Worm (Caenorhabditis elegans) whole organism, L4 larva: ENCODE data around the gene H10D18.5.

Source experiments
- D1046.2 ChIP-seq: fragments of 200-800 bp; sonication (Bioruptor generic); IDR thresholded peaks from 2 replicates; pipeline ENCODE4 v1.3.6; 2022; ENCODE audit warnings: missing genetic modification characterization, missing compliant biosample characterization
- F26F4.8 ChIP-seq: fragments of 200-800 bp; sonication (Bioruptor generic); conservative IDR thresholded peaks from 2 replicates; pipeline ENCODE4 v1.3.6; 2022; ENCODE audit warnings: missing genetic modification characterization, missing compliant biosample characterization
- F37D6.2 ChIP-seq: sonication (generic microtip); optimal IDR thresholded peaks from 2 replicates; lab custom pipeline; 2016; ENCODE audit warnings: mild to moderate bottlenecking, missing genetic modification characterization, missing compliant biosample characterization
- F49E8.2 ChIP-seq: sonication (generic microtip); optimal IDR thresholded peaks from 2 replicates; lab custom pipeline; 2016; ENCODE audit warnings: missing compliant biosample characterization, mild to moderate bottlenecking, missing genetic modification characterization, borderline replicate concordance
- T20F7.1 ChIP-seq: fragments of 200-800 bp; sonication (Bioruptor generic); optimal IDR thresholded peaks from 2 replicates; lab custom pipeline; 2018; ENCODE audit warnings: mild to moderate bottlenecking, missing genetic modification characterization, missing compliant biosample characterization
- Y75B8A.6 ChIP-seq: fragments of 200-800 bp; sonication (Bioruptor generic); IDR thresholded peaks from 2 replicates; pipeline ENCODE4 v1.3.6; 2022; ENCODE audit warnings: missing genetic modification reagents, missing genetic modification characterization, missing compliant biosample characterization
- ZK337.2 ChIP-seq: fragments of 200-800 bp; sonication (Bioruptor generic); IDR thresholded peaks from 2 replicates; pipeline ENCODE4 v1.3.6; 2022; ENCODE audit warnings: missing genetic modification reagents, missing genetic modification characterization, missing compliant biosample characterization
- ZK546.5 ChIP-seq, 2 experiments: sonication (generic microtip); optimal IDR thresholded peaks; 2 replicates each; lab custom pipeline; 2017; ENCODE audit warnings: missing biosample characterization in 2 of 2, missing genetic modification characterization in 2 of 2
- aha-1 ChIP-seq: fragments of 150-350 bp; peaks from one replicate; lab custom pipeline; 2014; ENCODE audit warnings: missing biosample characterization, missing genetic modification characterization
- ama-1 ChIP-seq: fragments of 150-350 bp; optimal IDR thresholded peaks from 2 replicates; lab custom pipeline; 2014; ENCODE audit warnings: inconsistent platforms, mixed read lengths
- ceh-32 ChIP-seq: sonication (generic microtip); optimal IDR thresholded peaks from 2 replicates; lab custom pipeline; 2016; ENCODE audit warnings: mild to moderate bottlenecking, missing genetic modification characterization, missing compliant biosample characterization; ENCODE audit not compliant: poor library complexity
- cey-2 ChIP-seq: sonication (generic microtip); optimal IDR thresholded peaks from 3 replicates; lab custom pipeline; 2017; ENCODE audit warnings: missing genetic modification characterization, mild to moderate bottlenecking, missing compliant biosample characterization, antibody characterized with exemption, borderline replicate concordance; ENCODE audit not compliant: insufficient read depth
- daf-16 ChIP-seq, 3 experiments: sonication (generic microtip); optimal IDR thresholded peaks; 2 replicates each; lab custom pipeline; 2016 to 2017; ENCODE audit warnings: missing genetic modification characterization in 3 of 3, missing genetic modification reagents in 3 of 3, mild to moderate bottlenecking in 2 of 3, missing compliant biosample characterization in 2 of 3, missing biosample characterization in 1 of 3, moderate library complexity in 1 of 3
- dmd-6 ChIP-seq: fragments of 200-800 bp; sonication (Bioruptor generic); IDR thresholded peaks from 2 replicates; pipeline ENCODE4 v1.3.6; 2022; ENCODE audit warnings: missing genetic modification reagents, missing genetic modification characterization, missing compliant biosample characterization
- dmd-8 ChIP-seq: fragments of 200-800 bp; sonication (Bioruptor generic); IDR thresholded peaks from 2 replicates; pipeline ENCODE4 v1.3.6; 2022; ENCODE audit warnings: missing genetic modification characterization, missing compliant biosample characterization
- dve-1 ChIP-seq: sonication (generic microtip); optimal IDR thresholded peaks from 2 replicates; lab custom pipeline; 2017; ENCODE audit warnings: antibody characterized with exemption, mild to moderate bottlenecking, missing genetic modification characterization, missing compliant biosample characterization; ENCODE audit not compliant: insufficient read depth
- egl-27 ChIP-seq: sonication (generic microtip); optimal IDR thresholded peaks from 3 replicates; lab custom pipeline; 2017; ENCODE audit warnings: missing biosample characterization, missing genetic modification reagents, missing genetic modification characterization
- gei-8 ChIP-seq: fragments of 200-800 bp; sonication (Bioruptor generic); optimal IDR thresholded peaks from 2 replicates; lab custom pipeline; 2018; ENCODE audit warnings: mild to moderate bottlenecking, missing genetic modification characterization, missing compliant biosample characterization
- hif-1 ChIP-seq, 2 experiments: sonication (generic microtip); optimal IDR thresholded peaks; 2 replicates each; lab custom pipeline; 2016 to 2017; ENCODE audit warnings: missing compliant biosample characterization in 2 of 2, missing genetic modification characterization in 2 of 2, missing genetic modification reagents in 2 of 2, missing genotype in 2 of 2, mild to moderate bottlenecking in 1 of 2
- hlh-11 ChIP-seq: fragments of 200-800 bp; sonication (Bioruptor generic); optimal IDR thresholded peaks from 2 replicates; lab custom pipeline; 2018; ENCODE audit warnings: mild to moderate bottlenecking, missing genetic modification characterization, missing compliant biosample characterization
- hlh-30 ChIP-seq: sonication (generic microtip); optimal IDR thresholded peaks from 2 replicates; lab custom pipeline; 2017; ENCODE audit warnings: antibody characterized with exemption, mild to moderate bottlenecking, missing genetic modification characterization, missing compliant biosample characterization; ENCODE audit not compliant: insufficient read depth
- lin-1 ChIP-seq: fragments of 200-800 bp; sonication (Bioruptor generic); IDR thresholded peaks from 2 replicates; pipeline ENCODE4 v1.3.6; 2022; ENCODE audit warnings: missing genetic modification reagents, missing genetic modification characterization, missing compliant biosample characterization
- lir-3 ChIP-seq: sonication (generic microtip); optimal IDR thresholded peaks from 2 replicates; lab custom pipeline; 2016; ENCODE audit warnings: mild to moderate bottlenecking, missing genetic modification characterization, missing compliant biosample characterization
- mdl-1 ChIP-seq, 2 experiments: fragments of 150-350 bp in 1 of 2; sonication (generic microtip) in 1 of 2; optimal IDR thresholded peaks; 2 replicates each; lab custom pipeline; 2014 to 2017; ENCODE audit warnings: missing biosample characterization in 2 of 2, missing genetic modification characterization in 2 of 2
- mdt-29 ChIP-seq: fragments of 200-800 bp; sonication (Bioruptor generic); IDR thresholded peaks from 2 replicates; pipeline ENCODE4 v1.3.6; 2022; ENCODE audit warnings: missing genetic modification reagents, missing genetic modification characterization, missing compliant biosample characterization
- mep-1 ChIP-seq: fragments of 150-350 bp; sonication (generic microtip); optimal IDR thresholded peaks from 3 replicates; lab custom pipeline; 2014; ENCODE audit warnings: missing biosample characterization, missing genetic modification characterization
- mxl-2 ChIP-seq: fragments of 200-800 bp; sonication (Bioruptor generic); conservative IDR thresholded peaks from 2 replicates; pipeline ENCODE4 v1.3.6; 2022; ENCODE audit warnings: missing genetic modification reagents, missing genetic modification characterization, missing compliant biosample characterization
- mxl-3 ChIP-seq: fragments of 200-800 bp; sonication (Bioruptor generic); optimal IDR thresholded peaks from 2 replicates; lab custom pipeline; 2018; ENCODE audit warnings: mild to moderate bottlenecking, missing genetic modification characterization, missing compliant biosample characterization
- nhr-102 ChIP-seq: sonication (generic microtip); optimal IDR thresholded peaks from 2 replicates; lab custom pipeline; 2016; ENCODE audit warnings: mild to moderate bottlenecking, missing genetic modification characterization, moderate library complexity, missing compliant biosample characterization
- nhr-11 ChIP-seq: fragments of 150-350 bp; optimal IDR thresholded peaks from 2 replicates; lab custom pipeline; 2014; ENCODE audit warnings: missing biosample characterization, missing genetic modification characterization
- nhr-28 ChIP-seq: fragments of 150-350 bp; optimal IDR thresholded peaks from 2 replicates; lab custom pipeline; 2014; ENCODE audit warnings: missing biosample characterization, missing genetic modification characterization
- nhr-6 ChIP-seq: fragments of 150-350 bp; optimal IDR thresholded peaks from 2 replicates; lab custom pipeline; 2014; ENCODE audit warnings: missing biosample characterization, missing genetic modification characterization
- nhr-77 ChIP-seq: fragments of 150-350 bp; optimal IDR thresholded peaks from 2 replicates; lab custom pipeline; 2014; ENCODE audit warnings: missing biosample characterization, missing genetic modification characterization
- pha-4 ChIP-seq, 2 experiments: fragments of 150-350 bp in 1 of 2; fragments of 200-800 bp in 1 of 2; sonication (Bioruptor generic) in 1 of 2; IDR thresholded peaks in 1 of 2; optimal IDR thresholded peaks in 1 of 2; 2 replicates each; pipeline versions ENCODE4 v1.3.6 to Lab custom; 2014 to 2022; ENCODE audit warnings: missing genetic modification characterization in 2 of 2, missing genetic modification reagents in 2 of 2, missing biosample characterization in 1 of 2, missing compliant biosample characterization in 1 of 2
- php-3 ChIP-seq: fragments of 200-800 bp; sonication (Bioruptor generic); IDR thresholded peaks from 2 replicates; pipeline ENCODE4 v1.3.6; 2022; ENCODE audit warnings: missing genetic modification reagents, missing genetic modification characterization, missing compliant biosample characterization
- pqm-1 ChIP-seq: sonication (generic microtip); optimal IDR thresholded peaks from 2 replicates; lab custom pipeline; 2017; ENCODE audit warnings: missing biosample characterization, missing genetic modification characterization
- sdz-12 ChIP-seq: fragments of 200-800 bp; sonication (Bioruptor generic); optimal IDR thresholded peaks from 2 replicates; lab custom pipeline; 2018; ENCODE audit warnings: mild to moderate bottlenecking, missing genetic modification characterization, missing compliant biosample characterization
- skn-1 ChIP-seq: fragments of 150-350 bp; optimal IDR thresholded peaks from 2 replicates; lab custom pipeline; 2014; ENCODE audit warnings: missing biosample characterization, missing genetic modification characterization
- snpc-1.2 ChIP-seq: fragments of 200-800 bp; sonication (Bioruptor generic); IDR thresholded peaks from 2 replicates; pipeline ENCODE4 v1.3.6; 2022; ENCODE audit warnings: missing genetic modification reagents, missing genetic modification characterization, missing compliant biosample characterization
- tra-1 ChIP-seq: fragments of 200-800 bp; sonication (Bioruptor generic); IDR thresholded peaks from 2 replicates; pipeline ENCODE4 v1.3.6; 2022; ENCODE audit warnings: missing genetic modification reagents, missing genetic modification characterization, missing compliant biosample characterization
- unc-62 ChIP-seq, 3 experiments: fragments of 150-350 bp in 1 of 3; sonication (generic microtip); optimal IDR thresholded peaks in 2 of 3; peaks in 1 of 3; 1 replicate in 1 of 3; 2 replicates in 2 of 3; lab custom pipeline; 2014 to 2017; ENCODE audit warnings: missing biosample characterization in 3 of 3, missing genetic modification characterization in 3 of 3, missing genetic modification reagents in 3 of 3, missing genotype in 1 of 3
- ztf-11 ChIP-seq: fragments of 150-350 bp; optimal IDR thresholded peaks from 2 replicates; lab custom pipeline; 2014; ENCODE audit warnings: missing biosample characterization, missing genetic modification characterization

H10D18.5 gene

ce11 chrV:3784167-3784734 lies 47.3 kb downstream of the H10D18.5 start, which contains the start of gene R08F11.1:
R08F11.1 (minus strand) TSS chrV:3784217.
- no peak for TF ChIP-seq php-3
- TF ChIP-seq ama-1 (lab: Kevin White, UChicago): no peak
- no peak for TF ChIP-seq pha-4 (GFP tag; IDR thresholded peaks at IDR 0.05; lab: Robert Waterston, UW)
- TF ChIP-seq pha-4 (tag; optimal IDR thresholded peaks at IDR 0.05; lab: Kevin White, UChicago): no peak
- TF ChIP-seq nhr-6 (tag; lab: Kevin White, UChicago): no peak
- TF ChIP-seq nhr-77 (tag; lab: Kevin White, UChicago): peak; percentile 90
- no peak for TF ChIP-seq F37D6.2
- peak; percentile 74 for TF ChIP-seq pqm-1 (tag; lab: Kevin White, UChicago)
- no peak for TF ChIP-seq mep-1 (tag; lab: Kevin White, UChicago)
- peak in 1 of 2 experiments; percentile 79 for TF ChIP-seq hif-1 (tag; optimal IDR thresholded peaks at IDR 0.05; lab: Kevin White, UChicago)
- peak; percentile 64 for TF ChIP-seq nhr-102 (tag; lab: Kevin White, UChicago)
- peak; percentile 62 for TF ChIP-seq dmd-6 (GFP tag; lab: Robert Waterston, UW)
- no peak for TF ChIP-seq ceh-32 (tag; lab: Kevin White, UChicago)
- TF ChIP-seq cey-2 (tag; lab: Kevin White, UChicago): no peak
- TF ChIP-seq unc-62 (GFP tag; optimal IDR thresholded peaks at IDR 0.05 in 1 of 2; lab: Kevin White, UChicago): peak in 1 of 2 experiments; percentile 9
- no peak for TF ChIP-seq unc-62 (tag; optimal IDR thresholded peaks at IDR 0.05; lab: Kevin White, UChicago)
- no peak for TF ChIP-seq D1046.2 (GFP tag; lab: Robert Waterston, UW)
- TF ChIP-seq mxl-3 (GFP tag; lab: Kevin White, UChicago): no peak
- TF ChIP-seq daf-16 (GFP tag; optimal IDR thresholded peaks at IDR 0.05; lab: Kevin White, UChicago): no peak
- TF ChIP-seq daf-16 (tag; optimal IDR thresholded peaks at IDR 0.05; lab: Kevin White, UChicago): peak; percentile 90
- TF ChIP-seq ZK337.2 (GFP tag; lab: Robert Waterston, UW): no peak
- no peak for TF ChIP-seq gei-8 (GFP tag; lab: Kevin White, UChicago)
- no peak for TF ChIP-seq nhr-11 (tag; lab: Kevin White, UChicago)
- TF ChIP-seq hlh-11: peak; percentile 53
- TF ChIP-seq Y75B8A.6 (GFP tag; lab: Robert Waterston, UW): no peak
- peak; percentile 98 for TF ChIP-seq nhr-28 (tag; lab: Kevin White, UChicago)
- TF ChIP-seq T20F7.1 (GFP tag; lab: Kevin White, UChicago): no peak
- no peak for TF ChIP-seq lir-3 (tag; lab: Kevin White, UChicago)
- no peak for TF ChIP-seq ztf-11 (tag; lab: Kevin White, UChicago)
- no peak for TF ChIP-seq sdz-12 (GFP tag; lab: Kevin White, UChicago)
- TF ChIP-seq mxl-2 (GFP tag; lab: Robert Waterston, UW): no peak
- TF ChIP-seq tra-1 (GFP tag; lab: Robert Waterston, UW): no peak
- TF ChIP-seq hlh-30: peak; percentile 5
- no peak for TF ChIP-seq egl-27 (tag; lab: Kevin White, UChicago)
- TF ChIP-seq mdt-29 (GFP tag; lab: Robert Waterston, UW): no peak
- no peak for TF ChIP-seq F26F4.8 (GFP tag; lab: Robert Waterston, UW)
- peak; percentile 76 for TF ChIP-seq dve-1 (tag; lab: Kevin White, UChicago)

ce11 chrV:3776946-3777345 lies 54.6 kb downstream of the H10D18.5 start:
- TF ChIP-seq hlh-11 (peak; percentile 72), nhr-77 (tag; lab: Kevin White, UChicago) (peak; percentile 2), daf-16 (GFP tag; optimal IDR thresholded peaks at IDR 0.05; lab: Kevin White, UChicago) (no peak), daf-16 (tag; optimal IDR thresholded peaks at IDR 0.05; lab: Kevin White, UChicago) (peak; percentile 84), dmd-6 (GFP tag; lab: Robert Waterston, UW) (peak; percentile 82), dmd-8 (GFP tag; lab: Robert Waterston, UW) (0 out of 2 replicates have a peak, but pooled peaks have one; percentile 51), aha-1 (tag; lab: Kevin White, UChicago) (peak; percentile 100), Y75B8A.6 (GFP tag; lab: Robert Waterston, UW) (no peak), F49E8.2 (no peak), snpc-1.2 (GFP tag; lab: Robert Waterston, UW) (no peak), lir-3 (tag; lab: Kevin White, UChicago) (no peak), skn-1 (tag; lab: Kevin White, UChicago) (no peak), lin-1 (0 out of 2 replicates have a peak, but pooled peaks have one; percentile 38), D1046.2 (GFP tag; lab: Robert Waterston, UW) (no peak), ZK546.5 (tag; optimal IDR thresholded peaks at IDR 0.05; lab: Kevin White, UChicago) (no peak), nhr-102 (tag; lab: Kevin White, UChicago) (peak; percentile 9), unc-62 (GFP tag; optimal IDR thresholded peaks at IDR 0.05 in 1 of 2; lab: Kevin White, UChicago) (peak in 1 of 2 experiments; percentile 74), unc-62 (tag; optimal IDR thresholded peaks at IDR 0.05; lab: Kevin White, UChicago) (no peak), mep-1 (tag; lab: Kevin White, UChicago) (peak; percentile 6), mdl-1 (tag; optimal IDR thresholded peaks at IDR 0.05; lab: Kevin White, UChicago) (peak in 1 of 2 experiments; percentile 61), pha-4 (GFP tag; IDR thresholded peaks at IDR 0.05; lab: Robert Waterston, UW) (no peak), pha-4 (tag; optimal IDR thresholded peaks at IDR 0.05; lab: Kevin White, UChicago) (peak; percentile 18), nhr-28 (tag; lab: Kevin White, UChicago) (peak; percentile 64), hlh-30 (peak; percentile 58), dve-1 (tag; lab: Kevin White, UChicago) (peak; percentile 77), php-3 (0 out of 2 replicates have a peak, but pooled peaks have one; percentile 21), hif-1 (tag; optimal IDR thresholded peaks at IDR 0.05; lab: Kevin White, UChicago) (peak; percentile 86 to 98), pqm-1 (tag; lab: Kevin White, UChicago) (peak; percentile 52), nhr-11 (tag; lab: Kevin White, UChicago) (no peak)
